Fruit fly (Drosophila melanogaster) whole organism, embryonic: Measurements from ENCODE around the gene CG15362.

ENCODE experiments used
- Ada2b ChIP-seq: fragments of 200-800 bp; sonication (Bioruptor generic); IDR thresholded peaks from 2 replicates; pipeline ENCODE4 v1.3.6; 2022; ENCODE audit warnings: missing biosample characterization, missing genetic modification characterization
- Aef1 ChIP-seq: fragments of 200-800 bp; sonication (Bioruptor generic); IDR thresholded peaks from 3 replicates; pipeline ENCODE4 v1.3.6; 2022; ENCODE audit warnings: missing biosample characterization, missing genetic modification characterization
- BtbVII ChIP-seq: fragments of 200-800 bp; sonication (Bioruptor generic); optimal IDR thresholded peaks from 3 replicates; lab custom pipeline; 2017; ENCODE audit warnings: missing biosample characterization, mild to moderate bottlenecking, missing genetic modification characterization
- CG10543 ChIP-seq: fragments of 200-800 bp; sonication (Bioruptor generic); optimal IDR thresholded peaks from 3 replicates; lab custom pipeline; 2017; ENCODE audit warnings: missing biosample characterization, mild to moderate bottlenecking, missing genetic modification characterization, moderate library complexity
- CG10654 ChIP-seq: fragments of 200-800 bp; sonication (Bioruptor generic); optimal IDR thresholded peaks from 2 replicates; lab custom pipeline; 2016; ENCODE audit warnings: missing biosample characterization, missing genetic modification characterization
- CG11456 ChIP-seq: fragments of 200-800 bp; sonication (Bioruptor generic); IDR thresholded peaks from 3 replicates; pipeline ENCODE4 v1.3.6; 2022; ENCODE audit warnings: missing biosample characterization, missing genetic modification characterization
- CG11504 ChIP-seq: fragments of 200-800 bp; sonication (Bioruptor generic); optimal IDR thresholded peaks from 3 replicates; lab custom pipeline; 2019; ENCODE audit warnings: missing biosample characterization, mild to moderate bottlenecking, missing genetic modification characterization, moderate library complexity
- CG11560 ChIP-seq: fragments of 200-800 bp; sonication (Bioruptor generic); IDR thresholded peaks from 3 replicates; pipeline ENCODE4 v1.3.6; 2022; ENCODE audit warnings: missing biosample characterization, missing genetic modification characterization
- CG15269 ChIP-seq: fragments of 200-800 bp; sonication (Bioruptor generic); optimal IDR thresholded peaks from 2 replicates; lab custom pipeline; 2018; ENCODE audit warnings: missing biosample characterization, mild to moderate bottlenecking, missing genetic modification characterization, moderate library complexity
- CG15601 ChIP-seq: fragments of 200-800 bp; sonication (Bioruptor generic); optimal IDR thresholded peaks from 3 replicates; lab custom pipeline; 2019; ENCODE audit warnings: missing biosample characterization, mild to moderate bottlenecking, missing genetic modification characterization, moderate library complexity
- CG17186 ChIP-seq: fragments of 200-800 bp; sonication (Bioruptor generic); optimal IDR thresholded peaks from 3 replicates; lab custom pipeline; 2017; ENCODE audit warnings: missing biosample characterization, missing genetic modification reagents, missing genetic modification characterization
- CG17359 ChIP-seq: fragments of 200-800 bp; sonication (Bioruptor generic); optimal IDR thresholded peaks from 3 replicates; lab custom pipeline; 2018; ENCODE audit warnings: missing biosample characterization, mild to moderate bottlenecking, missing genetic modification characterization, moderate library complexity
- CG17802 ChIP-seq: fragments of 200-800 bp; sonication (Bioruptor generic); optimal IDR thresholded peaks from 2 replicates; lab custom pipeline; 2018; ENCODE audit warnings: missing biosample characterization, mild to moderate bottlenecking, missing genetic modification characterization, moderate library complexity
- CG1792 ChIP-seq: fragments of 200-800 bp; sonication (Bioruptor generic); optimal IDR thresholded peaks from 2 replicates; lab custom pipeline; 2016; ENCODE audit warnings: missing biosample characterization, missing genetic modification characterization
- CG18599 ChIP-seq: fragments of 200-800 bp; sonication (Bioruptor generic); optimal IDR thresholded peaks from 3 replicates; lab custom pipeline; 2017; ENCODE audit warnings: missing biosample characterization, missing genetic modification characterization, mild to moderate bottlenecking, moderate library complexity, missing genetic modification reagents
- CG2120 ChIP-seq: fragments of 200-800 bp; sonication (Bioruptor generic); optimal IDR thresholded peaks from 3 replicates; lab custom pipeline; 2016; ENCODE audit warnings: missing biosample characterization, missing genetic modification characterization
- CG30431 ChIP-seq: fragments of 200-800 bp; sonication (Bioruptor generic); optimal IDR thresholded peaks from 2 replicates; lab custom pipeline; 2017; ENCODE audit warnings: missing biosample characterization, missing genetic modification characterization
- CG31441 ChIP-seq: fragments of 200-800 bp; sonication (Bioruptor generic); IDR thresholded peaks from 2 replicates; pipeline ENCODE4 v1.3.6; 2022; ENCODE audit warnings: missing biosample characterization, missing genetic modification characterization
- CG32767 ChIP-seq: fragments of 200-800 bp; sonication (Bioruptor generic); IDR thresholded peaks from 2 replicates; pipeline ENCODE4 v1.3.6; 2022; ENCODE audit warnings: missing biosample characterization, missing genetic modification characterization
- CG4360 ChIP-seq: fragments of 200-800 bp; sonication (Bioruptor generic); IDR thresholded peaks from 2 replicates; pipeline ENCODE4 v1.3.6; 2022; ENCODE audit warnings: missing biosample characterization, missing genetic modification characterization
- CG4820 ChIP-seq: fragments of 200-800 bp; sonication (Bioruptor generic); optimal IDR thresholded peaks from 3 replicates; lab custom pipeline; 2016; ENCODE audit warnings: missing biosample characterization, missing genetic modification characterization
- CG7786 ChIP-seq: fragments of 200-800 bp; sonication (Bioruptor generic); optimal IDR thresholded peaks from 2 replicates; lab custom pipeline; 2016; ENCODE audit warnings: missing biosample characterization, missing genetic modification characterization
- CG8478 ChIP-seq: fragments of >200 bp; optimal IDR thresholded peaks from 2 replicates; lab custom pipeline; 2018
- CG9727 ChIP-seq: fragments of 200-800 bp; sonication (Bioruptor generic); optimal IDR thresholded peaks from 3 replicates; lab custom pipeline; 2017; ENCODE audit warnings: missing biosample characterization, mild to moderate bottlenecking, missing genetic modification characterization
- Camta ChIP-seq: fragments of 200-800 bp; sonication (Bioruptor generic); optimal IDR thresholded peaks from 2 replicates; lab custom pipeline; 2016; ENCODE audit warnings: missing biosample characterization, missing genetic modification characterization
- D ChIP-seq, 2 experiments: fragments of 200-800 bp in 1 of 2; fragments of >200 bp in 1 of 2; sonication (Bioruptor generic) in 1 of 2; optimal IDR thresholded peaks; 2 replicates in 1 of 2; 3 replicates in 1 of 2; lab custom pipeline; 2017; ENCODE audit warnings: mild to moderate bottlenecking in 1 of 2, missing biosample characterization in 1 of 2, missing genetic modification characterization in 1 of 2, missing genetic modification reagents in 1 of 2
- Dip3 ChIP-seq: fragments of 200-800 bp; sonication (Bioruptor generic); optimal IDR thresholded peaks from 3 replicates; lab custom pipeline; 2016; ENCODE audit warnings: missing biosample characterization, missing genetic modification characterization
- E2f1 ChIP-seq: fragments of 200-800 bp; sonication (Bioruptor generic); IDR thresholded peaks from 2 replicates; pipeline ENCODE4 v1.3.6; 2022; ENCODE audit warnings: missing biosample characterization, missing genetic modification characterization
- Hmr ChIP-seq: fragments of 200-800 bp; sonication (Bioruptor generic); optimal IDR thresholded peaks from 3 replicates; lab custom pipeline; 2017; ENCODE audit warnings: mild to moderate bottlenecking, missing biosample characterization, missing genetic modification reagents, missing genetic modification characterization
- Hmx ChIP-seq: fragments of 200-800 bp; sonication (Bioruptor generic); optimal IDR thresholded peaks from 2 replicates; lab custom pipeline; 2016; ENCODE audit warnings: missing biosample characterization, missing genetic modification characterization
- Hr78 ChIP-seq, 2 experiments: fragments of 200-800 bp in 1 of 2; fragments of >200 bp in 1 of 2; sonication (Bioruptor generic) in 1 of 2; optimal IDR thresholded peaks; 2 replicates each; lab custom pipeline; 2017 to 2019; ENCODE audit warnings: missing biosample characterization in 2 of 2, missing genetic modification characterization in 2 of 2, mild to moderate bottlenecking in 1 of 2, moderate library complexity in 1 of 2
- Med ChIP-seq: fragments of 200-800 bp; sonication (Bioruptor generic); peaks from one replicate; lab custom pipeline; 2016; ENCODE audit warnings: missing biosample characterization, missing genetic modification characterization, mild to moderate bottlenecking, inconsistent platforms, moderate library complexity
- Meics ChIP-seq: fragments of 200-800 bp; sonication (Bioruptor generic); optimal IDR thresholded peaks from 2 replicates; lab custom pipeline; 2017; ENCODE audit warnings: missing biosample characterization, mild to moderate bottlenecking, missing genetic modification characterization
- Stat92E ChIP-seq, 3 experiments: fragments of >200 bp in 2 of 3; fragments of 200-800 bp in 1 of 3; sonication (Bioruptor generic) in 1 of 3; optimal IDR thresholded peaks; 2 replicates each; lab custom pipeline; 2017 to 2019; ENCODE audit warnings: missing biosample characterization in 3 of 3, missing genetic modification characterization in 3 of 3, mild to moderate bottlenecking in 1 of 3, moderate library complexity in 1 of 3
- TFAM ChIP-seq: fragments of 200-800 bp; sonication (Bioruptor generic); optimal IDR thresholded peaks from 2 replicates; lab custom pipeline; 2017; ENCODE audit warnings: missing biosample characterization, missing genetic modification characterization, inconsistent platforms
- ac ChIP-seq: fragments of 200-800 bp; sonication (Bioruptor generic); optimal IDR thresholded peaks from 3 replicates; lab custom pipeline; 2017; ENCODE audit warnings: missing biosample characterization, mild to moderate bottlenecking, missing genetic modification characterization
- ap ChIP-seq: fragments of 200-800 bp; sonication (Bioruptor generic); IDR thresholded peaks from 2 replicates; pipeline ENCODE4 v1.3.6; 2022; ENCODE audit warnings: missing biosample characterization, missing genetic modification characterization
- az2 ChIP-seq: fragments of 200-800 bp; sonication (Bioruptor generic); optimal IDR thresholded peaks from 3 replicates; lab custom pipeline; 2016; ENCODE audit warnings: missing biosample characterization, missing genetic modification characterization
- bab2 ChIP-seq: fragments of 200-800 bp; sonication (Bioruptor generic); optimal IDR thresholded peaks from 2 replicates; lab custom pipeline; 2016; ENCODE audit warnings: missing biosample characterization, missing genetic modification characterization
- bowl ChIP-seq: fragments of 200-800 bp; sonication (Bioruptor generic); IDR thresholded peaks from 2 replicates; pipeline ENCODE4 v1.3.6; 2022; ENCODE audit warnings: missing biosample characterization, missing genetic modification characterization
- caup ChIP-seq: fragments of 200-800 bp; sonication (Bioruptor generic); optimal IDR thresholded peaks from 3 replicates; lab custom pipeline; 2017; ENCODE audit warnings: missing biosample characterization, mild to moderate bottlenecking, missing genetic modification characterization, moderate library complexity; ENCODE audit not compliant: severe bottlenecking
- chm ChIP-seq: fragments of 200-800 bp; sonication (Bioruptor generic); IDR thresholded peaks from 2 replicates; pipeline ENCODE4 v1.3.6; 2022; ENCODE audit warnings: missing biosample characterization, missing genetic modification characterization
- her ChIP-seq: fragments of 200-800 bp; sonication (Bioruptor generic); optimal IDR thresholded peaks from 2 replicates; lab custom pipeline; 2016; ENCODE audit warnings: missing biosample characterization, missing genetic modification characterization
- jumu ChIP-seq: fragments of 200-800 bp; sonication (Bioruptor generic); optimal IDR thresholded peaks from 3 replicates; lab custom pipeline; 2016; ENCODE audit warnings: missing biosample characterization, missing genetic modification characterization
- lab ChIP-seq: fragments of 200-800 bp; sonication (Bioruptor generic); optimal IDR thresholded peaks from 3 replicates; lab custom pipeline; 2017; ENCODE audit warnings: missing biosample characterization, missing genetic modification characterization, mild to moderate bottlenecking, moderate library complexity, missing genetic modification reagents
- maf-S ChIP-seq: fragments of 200-800 bp; sonication (Bioruptor generic); optimal IDR thresholded peaks from 2 replicates; lab custom pipeline; 2016; ENCODE audit warnings: missing biosample characterization, missing genetic modification characterization
- p53 ChIP-seq: fragments of 200-800 bp; sonication (Bioruptor generic); optimal IDR thresholded peaks from 2 replicates; lab custom pipeline; 2016; ENCODE audit warnings: missing biosample characterization, missing genetic modification characterization
- sna ChIP-seq: fragments of 200-800 bp; sonication (Bioruptor generic); IDR thresholded peaks from 2 replicates; pipeline ENCODE4 v1.3.6; 2022; ENCODE audit warnings: missing biosample characterization, missing genetic modification characterization; ENCODE audit not compliant: partially characterized antibody
- stc ChIP-seq: fragments of 200-800 bp; sonication (Bioruptor generic); IDR thresholded peaks from 2 replicates; pipeline ENCODE4 v1.3.6; 2022; ENCODE audit warnings: missing biosample characterization, missing genetic modification characterization
- tio ChIP-seq: fragments of 200-800 bp; sonication (Bioruptor generic); optimal IDR thresholded peaks from 2 replicates; lab custom pipeline; 2017; ENCODE audit warnings: missing biosample characterization, missing genetic modification characterization, inconsistent platforms
- vvl ChIP-seq: fragments of 200-800 bp; sonication (Bioruptor generic); IDR thresholded peaks from 2 replicates; pipeline ENCODE4 v1.3.6; 2022; ENCODE audit warnings: missing biosample characterization, missing genetic modification characterization

CG15362 gene

dm6 chr2L:2015204-2015603, 34.2 kb downstream of the CG15362 start (continued):
- TF ChIP-seq CG31441 (GFP tag; lab: Robert Waterston, UW) (0 out of 2 replicates have a peak, but pooled peaks have one; percentile 8), CG10543 (peak; percentile 8), CG4360 (no peak), CG7786 (GFP tag; lab: Kevin White, UChicago) (no peak), CG15601 (tag; lab: Kevin White, UChicago) (no peak), jumu (no peak), CG4820 (GFP tag; lab: Kevin White, UChicago) (no peak), CG8478 (lab: Kevin White, UChicago) (no peak), maf-S (no peak), CG30431 (GFP tag; lab: Kevin White, UChicago) (no peak), Dip3 (peak; percentile 26), CG2120 (GFP tag; lab: Kevin White, UChicago) (peak; percentile 55), CG17359 (tag; lab: Kevin White, UChicago) (no peak), Camta (GFP tag; lab: Kevin White, UChicago) (no peak), bowl (GFP tag; lab: Robert Waterston, UW) (no peak), Ada2b (0 out of 2 replicates have a peak, but pooled peaks have one; percentile 8), Stat92E (GFP tag; optimal IDR thresholded peaks at IDR 0.05; lab: Kevin White, UChicago) (no peak), her (GFP tag; lab: Kevin White, UChicago) (no peak), CG11456 (GFP tag; lab: Robert Waterston, UW) (0 out of 3 replicates have a peak, but pooled peaks have one; percentile 17), TFAM (no peak), stc (GFP tag; lab: Robert Waterston, UW) (0 out of 2 replicates have a peak, but pooled peaks have one; percentile 29), p53 (no peak), CG15269 (peak; percentile 17), Hmr (GFP tag; lab: Kevin White, UChicago) (peak; percentile 67), az2 (no peak), lab (GFP tag; lab: Kevin White, UChicago) (peak; percentile 48), CG17802 (tag; lab: Kevin White, UChicago) (no peak), CG9727 (GFP tag; lab: Kevin White, UChicago) (no peak), Aef1 (peak; percentile 12; the same call in 1 of the 3 replicates), ap (GFP tag; lab: Robert Waterston, UW) (no peak), CG32767 (GFP tag; lab: Robert Waterston, UW) (no peak), CG1792 (GFP tag; lab: Kevin White, UChicago) (no peak), CG17186 (GFP tag; lab: Kevin White, UChicago) (no peak), Med (GFP tag; lab: Kevin White, UChicago) (peak; percentile 28), caup (no peak), ac (GFP tag; lab: Kevin White, UChicago) (no peak), CG10654 (GFP tag; lab: Kevin White, UChicago) (no peak), Meics (GFP tag; lab: Kevin White, UChicago) (peak; percentile 45), CG11504 (peak; percentile 27), Hr78 (GFP tag; optimal IDR thresholded peaks at IDR 0.05; lab: Kevin White, UChicago) (no peak), CG18599 (GFP tag; lab: Kevin White, UChicago) (peak; percentile 57), E2f1 (GFP tag; lab: Robert Waterston, UW) (no peak), bab2 (GFP tag; lab: Kevin White, UChicago) (no peak), BtbVII (GFP tag; lab: Kevin White, UChicago) (peak; percentile 10), chm (GFP tag; lab: Robert Waterston, UW) (no peak), CG11560 (tag; lab: Robert Waterston, UW) (no peak), vvl (GFP tag; lab: Robert Waterston, UW) (peak; percentile 22; the same call in 1 of the 2 replicates), Hmx (GFP tag; lab: Kevin White, UChicago) (no peak), D (optimal IDR thresholded peaks at IDR 0.05; lab: Kevin White, UChicago) (no peak), D (GFP tag; optimal IDR thresholded peaks at IDR 0.05; lab: Kevin White, UChicago) (no peak), tio (GFP tag; lab: Kevin White, UChicago) (peak; percentile 2), sna (GFP tag; lab: Robert Waterston, UW) (no peak)
